Worm (Caenorhabditis elegans): ENCODE measurements around the gene str-185.

- TF ChIP-seq efl-1 (GFP tag; optimal IDR thresholded peaks at IDR 0.05) (no peak), egl-44 (GFP tag; IDR thresholded peaks at IDR 0.05) (no peak), F49E8.2 (tag; optimal IDR thresholded peaks at IDR 0.05; ENCODE audit: insufficient read depth) (no peak), akir-1 (GFP tag; optimal IDR thresholded peaks at IDR 0.05) (no peak), nhr-90 (tag; optimal IDR thresholded peaks at IDR 0.05) (no peak), egl-18 (GFP tag; IDR thresholded peaks at IDR 0.05) (no peak), unc-62 (GFP tag; optimal IDR thresholded peaks at IDR 0.05) (no peak), lsy-27 (tag; optimal IDR thresholded peaks at IDR 0.05; ENCODE audit: borderline replicate concordance, insufficient read depth) (no peak), F57C9.4 (tag; optimal IDR thresholded peaks at IDR 0.05) (no peak), attf-6 (GFP tag; IDR thresholded peaks at IDR 0.05) (no peak), tbp1 (GFP tag; optimal IDR thresholded peaks at IDR 0.05) (no peak)
Measured at ce11 chrIV:4456658-4457057, 26.9 kb upstream of the str-185 start.
